Worm (Caenorhabditis elegans): Measurements from ENCODE around the gene K08F4.3.

ce11 chrIV:10143640-10144039 is 14.6 kb downstream of the K08F4.3 start, which contains the start of gene msp-38:
- TF ChIP-seq skn-1 (tag; optimal IDR thresholded peaks at IDR 0.05) (no peak), ZK546.5 (tag; optimal IDR thresholded peaks at IDR 0.05) (no peak), pha-4 (tag; optimal IDR thresholded peaks at IDR 0.05) (no peak), zag-1 (tag; optimal IDR thresholded peaks at IDR 0.05) (no peak), ama-1 (optimal IDR thresholded peaks at IDR 0.05) (no peak), nhr-11 (tag; optimal IDR thresholded peaks at IDR 0.05) (no peak), nhr-67 (tag; optimal IDR thresholded peaks at IDR 0.05) (no peak), lin-15B (tag; optimal IDR thresholded peaks at IDR 0.05) (no peak)
